Fruit fly (Drosophila melanogaster): Measurements from ENCODE around the gene CG13786.

The CG13786 gene

DNA sequence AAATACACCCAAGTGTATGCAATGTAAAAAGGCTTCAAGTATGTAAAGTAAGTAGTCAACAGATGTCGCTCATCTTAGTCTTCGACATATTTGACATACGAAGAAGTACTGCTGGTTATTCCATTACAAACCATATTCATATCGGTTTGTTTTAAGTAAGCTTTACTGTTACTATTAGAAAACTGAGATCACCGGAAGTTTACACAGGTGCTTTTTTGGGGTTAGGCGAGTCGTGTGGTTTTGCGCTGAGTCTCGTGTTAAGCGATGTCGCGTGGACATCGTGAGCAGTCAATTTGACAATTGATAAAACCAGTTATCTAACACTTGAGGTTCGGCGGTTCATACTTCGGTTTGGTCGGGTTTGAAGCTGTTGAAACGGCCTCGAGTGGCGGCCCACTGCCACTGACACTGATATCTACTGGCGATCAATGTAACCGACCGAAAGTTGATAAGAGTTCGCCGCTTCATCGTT is 2.0 kb upstream of the CG13786 start (continued):
- TF ChIP-seq her (GFP tag; optimal IDR thresholded peaks at IDR 0.05) (no peak), Fer3 (tag; optimal IDR thresholded peaks at IDR 0.05) (no peak), Six4 (GFP tag; optimal IDR thresholded peaks at IDR 0.05) (no peak), bab2 (GFP tag; optimal IDR thresholded peaks at IDR 0.05) (no peak), CG1024 (GFP tag; IDR thresholded peaks at IDR 0.05) (no peak), CG11398 (GFP tag; optimal IDR thresholded peaks at IDR 0.05) (no peak), tap (tag; optimal IDR thresholded peaks at IDR 0.05) (no peak), hbn (GFP tag; IDR thresholded peaks at IDR 0.05; ENCODE audit: partially characterized antibody) (no peak), PHDP (tag; optimal IDR thresholded peaks at IDR 0.05) (no peak), ato (GFP tag; IDR thresholded peaks at IDR 0.05; ENCODE audit: partially characterized antibody) (no peak), pan (optimal IDR thresholded peaks at IDR 0.05) (no peak), pan (GFP tag; optimal IDR thresholded peaks at IDR 0.05 in 1 of 2, IDR thresholded peaks at IDR 0.05 in 1 of 2) (peak in 1 of 2 experiments; percentile 20), trem (tag; optimal IDR thresholded peaks at IDR 0.05) (no peak), zfh2 (GFP tag; optimal IDR thresholded peaks at IDR 0.05) (no peak), pfk (GFP tag; optimal IDR thresholded peaks at IDR 0.05) (no peak), fru (optimal IDR thresholded peaks at IDR 0.05) (no peak), gsb-n (tag; optimal IDR thresholded peaks at IDR 0.05) (no peak), Hand (GFP tag; optimal IDR thresholded peaks at IDR 0.05) (no peak), CG15479 (GFP tag; optimal IDR thresholded peaks at IDR 0.05) (no peak), CG8478 (optimal IDR thresholded peaks at IDR 0.05) (no peak), stwl (tag; optimal IDR thresholded peaks at IDR 0.05) (peak; percentile 7), CG10654 (GFP tag; optimal IDR thresholded peaks at IDR 0.05) (no peak), Dfd (GFP tag; optimal IDR thresholded peaks at IDR 0.05) (no peak), ATbp (GFP tag; optimal IDR thresholded peaks at IDR 0.05) (no peak), CG13894 (tag; optimal IDR thresholded peaks at IDR 0.05) (no peak), CG4707 (GFP tag; optimal IDR thresholded peaks at IDR 0.05) (no peak), pb (GFP tag; optimal IDR thresholded peaks at IDR 0.05) (no peak), CG1832 (GFP tag; optimal IDR thresholded peaks at IDR 0.05) (no peak), Neu2 (GFP tag; optimal IDR thresholded peaks at IDR 0.05; ENCODE audit: borderline replicate concordance) (no peak), CG12219 (GFP tag; optimal IDR thresholded peaks at IDR 0.05) (no peak), CG11695 (GFP tag; IDR thresholded peaks at IDR 0.05) (no peak), CG4730 (GFP tag; IDR thresholded peaks at IDR 0.05) (no peak), Atf6 (GFP tag; IDR thresholded peaks at IDR 0.05) (0 out of 2 replicates have a peak, but pooled peaks have one; percentile 39), sr (GFP tag; IDR thresholded peaks at IDR 0.05) (no peak), CG3281 (GFP tag; optimal IDR thresholded peaks at IDR 0.05) (no peak), row (GFP tag; IDR thresholded peaks at IDR 0.05) (0 out of 3 replicates have a peak, but pooled peaks have one; percentile 23), CG43689 (GFP tag; IDR thresholded peaks at IDR 0.05) (no peak), Ets97D (GFP tag; optimal IDR thresholded peaks at IDR 0.05) (peak; percentile 49), NC2α (GFP tag; optimal IDR thresholded peaks at IDR 0.05) (no peak), crol (GFP tag; IDR thresholded peaks at IDR 0.05) (no peak), rib (GFP tag; IDR thresholded peaks at IDR 0.05) (no peak), sc (optimal IDR thresholded peaks at IDR 0.05) (no peak), sc (GFP tag; optimal IDR thresholded peaks at IDR 0.05) (no peak), CG31388 (GFP tag; optimal IDR thresholded peaks at IDR 0.05) (no peak), CG7271 (tag; optimal IDR thresholded peaks at IDR 0.05) (no peak), Atf-2 (GFP tag; optimal IDR thresholded peaks at IDR 0.05) (no peak), Nf-YC (tag; optimal IDR thresholded peaks at IDR 0.05) (no peak), gt (GFP tag; IDR thresholded peaks at IDR 0.05) (no peak), maf-S (GFP tag; optimal IDR thresholded peaks at IDR 0.05) (no peak), zfh1 (GFP tag; IDR thresholded peaks at IDR 0.05) (no peak), oc (tag; optimal IDR thresholded peaks at IDR 0.05) (no peak), insv (GFP tag; optimal IDR thresholded peaks at IDR 0.05) (no peak), CG33213 (GFP tag; optimal IDR thresholded peaks at IDR 0.05) (no peak)
